Fruit fly (Drosophila melanogaster) whole organism, embryonic: ENCODE results near the gene cpb.

ENCODE experiments used
- Atf6 ChIP-seq: fragments of 200-800 bp; sonication (Bioruptor generic); IDR thresholded peaks from 2 replicates; pipeline ENCODE4 v1.3.6; 2022; ENCODE audit warnings: missing biosample characterization, missing genetic modification characterization
- B-H1 ChIP-seq: fragments of 200-800 bp; sonication (Bioruptor generic); IDR thresholded peaks from 3 replicates; pipeline ENCODE4 v1.3.6; 2022; ENCODE audit warnings: missing biosample characterization, missing genetic modification characterization
- Bgb ChIP-seq: fragments of 200-800 bp; sonication (Bioruptor generic); IDR thresholded peaks from 2 replicates; pipeline ENCODE4 v1.3.6; 2022; ENCODE audit warnings: missing biosample characterization, missing genetic modification characterization; ENCODE audit not compliant: partially characterized antibody
- CG11504 ChIP-seq: fragments of 200-800 bp; sonication (Bioruptor generic); optimal IDR thresholded peaks from 3 replicates; lab custom pipeline; 2019; ENCODE audit warnings: missing biosample characterization, mild to moderate bottlenecking, missing genetic modification characterization, moderate library complexity
- CG12744 ChIP-seq: fragments of 200-800 bp; sonication (Bioruptor generic); optimal IDR thresholded peaks from 2 replicates; lab custom pipeline; 2016; ENCODE audit warnings: missing biosample characterization, missing genetic modification characterization
- CG14710 ChIP-seq: fragments of 200-800 bp; sonication (Bioruptor generic); optimal IDR thresholded peaks from 3 replicates; lab custom pipeline; 2019; ENCODE audit warnings: missing biosample characterization, mild to moderate bottlenecking, missing genetic modification characterization, moderate library complexity
- CG14965 ChIP-seq: fragments of 200-800 bp; sonication (Bioruptor generic); optimal IDR thresholded peaks from 2 replicates; lab custom pipeline; 2016; ENCODE audit warnings: missing biosample characterization, missing genetic modification characterization, borderline replicate concordance
- CG15479 ChIP-seq: fragments of 200-800 bp; sonication (Bioruptor generic); optimal IDR thresholded peaks from 3 replicates; lab custom pipeline; 2019; ENCODE audit warnings: missing biosample characterization, mild to moderate bottlenecking, missing genetic modification characterization, moderate library complexity
- CG15696 ChIP-seq: fragments of 200-800 bp; sonication (Bioruptor generic); optimal IDR thresholded peaks from 2 replicates; lab custom pipeline; 2019; ENCODE audit warnings: missing biosample characterization, mild to moderate bottlenecking, missing genetic modification characterization, moderate library complexity
- CG16779 ChIP-seq: fragments of 200-800 bp; sonication (Bioruptor generic); IDR thresholded peaks from 2 replicates; pipeline ENCODE4 v1.3.6; 2022; ENCODE audit warnings: missing biosample characterization, missing genetic modification characterization
- CG2116 ChIP-seq: fragments of 200-800 bp; sonication (Bioruptor generic); optimal IDR thresholded peaks from 3 replicates; lab custom pipeline; 2018; ENCODE audit warnings: missing biosample characterization, mild to moderate bottlenecking, missing genetic modification characterization
- CG33557 ChIP-seq: fragments of 200-800 bp; sonication (Bioruptor generic); optimal IDR thresholded peaks from 2 replicates; lab custom pipeline; 2019; ENCODE audit warnings: missing biosample characterization, mild to moderate bottlenecking, missing genetic modification characterization, moderate library complexity
- CG3995 ChIP-seq: fragments of 200-800 bp; sonication (Bioruptor generic); optimal IDR thresholded peaks from 3 replicates; lab custom pipeline; 2016; ENCODE audit warnings: missing biosample characterization, missing genetic modification characterization
- CG4282 ChIP-seq: fragments of 200-800 bp; sonication (Bioruptor generic); optimal IDR thresholded peaks from 2 replicates; lab custom pipeline; 2016; ENCODE audit warnings: missing biosample characterization, missing genetic modification characterization
- CG6272 ChIP-seq: fragments of 200-800 bp; sonication (Bioruptor generic); IDR thresholded peaks from 2 replicates; pipeline ENCODE4 v1.3.6; 2022; ENCODE audit warnings: missing biosample characterization, missing genetic modification characterization
- CG6654 ChIP-seq: fragments of 200-800 bp; sonication (Bioruptor generic); optimal IDR thresholded peaks from 2 replicates; lab custom pipeline; 2017; ENCODE audit warnings: missing biosample characterization, mild to moderate bottlenecking, missing genetic modification characterization
- CG6683 ChIP-seq: fragments of 200-800 bp; sonication (Bioruptor generic); optimal IDR thresholded peaks from 2 replicates; lab custom pipeline; 2017; ENCODE audit warnings: missing biosample characterization, mild to moderate bottlenecking, missing genetic modification characterization, missing genetic modification reagents
- CG6765 ChIP-seq: fragments of 200-800 bp; sonication (Bioruptor generic); optimal IDR thresholded peaks from 3 replicates; lab custom pipeline; 2017; ENCODE audit warnings: missing biosample characterization, mild to moderate bottlenecking, missing genetic modification characterization
- CG7556 ChIP-seq: fragments of 200-800 bp; sonication (Bioruptor generic); optimal IDR thresholded peaks from 2 replicates; lab custom pipeline; 2017; ENCODE audit warnings: missing biosample characterization, mild to moderate bottlenecking, missing genetic modification characterization
- CG7745 ChIP-seq: fragments of 200-800 bp; sonication (Bioruptor generic); optimal IDR thresholded peaks from 2 replicates; lab custom pipeline; 2018; ENCODE audit warnings: missing biosample characterization, mild to moderate bottlenecking, missing genetic modification characterization, moderate library complexity
- CG8281 ChIP-seq: fragments of 200-800 bp; sonication (Bioruptor generic); optimal IDR thresholded peaks from 2 replicates; lab custom pipeline; 2018; ENCODE audit warnings: missing biosample characterization, mild to moderate bottlenecking, missing genetic modification characterization, moderate library complexity
- CG9932 ChIP-seq: fragments of 200-800 bp; sonication (Bioruptor generic); IDR thresholded peaks from 2 replicates; pipeline ENCODE4 v1.3.6; 2022; ENCODE audit warnings: missing biosample characterization, missing genetic modification characterization
- CTCF ChIP-seq: fragments of 200-800 bp; sonication (Bioruptor generic); optimal IDR thresholded peaks from 2 replicates; lab custom pipeline; 2017; ENCODE audit warnings: missing biosample characterization, mild to moderate bottlenecking, missing genetic modification characterization, moderate library complexity
- CrebB ChIP-seq: fragments of 200-800 bp; sonication (Bioruptor generic); optimal IDR thresholded peaks from 3 replicates; lab custom pipeline; 2018; ENCODE audit warnings: missing biosample characterization, mild to moderate bottlenecking, missing genetic modification characterization
- HmgD ChIP-seq: fragments of 200-800 bp; sonication (Bioruptor generic); optimal IDR thresholded peaks from 3 replicates; lab custom pipeline; 2016; ENCODE audit warnings: missing biosample characterization, missing genetic modification characterization
- Nf-YA ChIP-seq: fragments of 200-800 bp; sonication (Bioruptor generic); IDR thresholded peaks from 2 replicates; pipeline ENCODE4 v1.3.6; 2022; ENCODE audit warnings: missing biosample characterization, missing genetic modification characterization
- Sox100B ChIP-seq: fragments of 200-800 bp; sonication (Bioruptor generic); optimal IDR thresholded peaks from 3 replicates; lab custom pipeline; 2018; ENCODE audit warnings: missing biosample characterization, mild to moderate bottlenecking, missing genetic modification characterization
- Spps ChIP-seq: fragments of 200-800 bp; sonication (Bioruptor generic); optimal IDR thresholded peaks from 2 replicates; lab custom pipeline; 2018; ENCODE audit warnings: missing biosample characterization, mild to moderate bottlenecking, missing genetic modification characterization
- Ssrp ChIP-seq: fragments of 200-800 bp; sonication (Bioruptor generic); optimal IDR thresholded peaks from 2 replicates; lab custom pipeline; 2018; ENCODE audit warnings: missing biosample characterization, mild to moderate bottlenecking, missing genetic modification characterization, moderate library complexity
- Xbp1 ChIP-seq: fragments of 200-800 bp; sonication (Bioruptor generic); optimal IDR thresholded peaks from 3 replicates; lab custom pipeline; 2016; ENCODE audit warnings: missing biosample characterization, mild to moderate bottlenecking, missing genetic modification characterization
- ap ChIP-seq: fragments of 200-800 bp; sonication (Bioruptor generic); IDR thresholded peaks from 2 replicates; pipeline ENCODE4 v1.3.6; 2022; ENCODE audit warnings: missing biosample characterization, missing genetic modification characterization
- ato ChIP-seq: fragments of 200-800 bp; sonication (Bioruptor generic); IDR thresholded peaks from 2 replicates; pipeline ENCODE4 v1.3.6; 2022; ENCODE audit warnings: missing biosample characterization, missing genetic modification characterization; ENCODE audit not compliant: partially characterized antibody
- az2 ChIP-seq: fragments of 200-800 bp; sonication (Bioruptor generic); optimal IDR thresholded peaks from 3 replicates; lab custom pipeline; 2016; ENCODE audit warnings: missing biosample characterization, missing genetic modification characterization
- bab2 ChIP-seq: fragments of 200-800 bp; sonication (Bioruptor generic); optimal IDR thresholded peaks from 2 replicates; lab custom pipeline; 2016; ENCODE audit warnings: missing biosample characterization, missing genetic modification characterization
- br ChIP-seq: fragments of >200 bp; optimal IDR thresholded peaks from 2 replicates; lab custom pipeline; 2017
- chinmo ChIP-seq: fragments of 200-800 bp; sonication (Bioruptor generic); IDR thresholded peaks from 4 replicates; pipeline ENCODE4 v1.3.6; 2022; ENCODE audit warnings: missing biosample characterization, missing genetic modification characterization; ENCODE audit not compliant: partially characterized antibody
- chm ChIP-seq: fragments of 200-800 bp; sonication (Bioruptor generic); IDR thresholded peaks from 2 replicates; pipeline ENCODE4 v1.3.6; 2022; ENCODE audit warnings: missing biosample characterization, missing genetic modification characterization
- danr ChIP-seq: fragments of 200-800 bp; sonication (Bioruptor generic); IDR thresholded peaks from 2 replicates; pipeline ENCODE4 v1.3.6; 2022; ENCODE audit warnings: missing biosample characterization, missing genetic modification characterization
- ewg ChIP-seq: fragments of 200-800 bp; sonication (Bioruptor generic); optimal IDR thresholded peaks from 3 replicates; lab custom pipeline; 2017; ENCODE audit warnings: mild to moderate bottlenecking, missing biosample characterization, missing genetic modification reagents, missing genetic modification characterization
- grn ChIP-seq: fragments of 200-800 bp; sonication (Bioruptor generic); optimal IDR thresholded peaks from 3 replicates; lab custom pipeline; 2017; ENCODE audit warnings: missing biosample characterization, missing genetic modification characterization
- kay ChIP-seq: fragments of 200-800 bp; sonication (Bioruptor generic); optimal IDR thresholded peaks from 2 replicates; lab custom pipeline; 2016; ENCODE audit warnings: missing biosample characterization, missing genetic modification characterization
- nau ChIP-seq: fragments of 200-800 bp; sonication (Bioruptor generic); optimal IDR thresholded peaks from 3 replicates; lab custom pipeline; 2017; ENCODE audit warnings: missing biosample characterization, mild to moderate bottlenecking, missing genetic modification characterization, missing genetic modification reagents
- nmo ChIP-seq: fragments of 200-800 bp; sonication (Bioruptor generic); optimal IDR thresholded peaks from 2 replicates; lab custom pipeline; 2018; ENCODE audit warnings: missing biosample characterization, mild to moderate bottlenecking, missing genetic modification characterization, moderate library complexity
- onecut ChIP-seq: fragments of 200-800 bp; sonication (Bioruptor generic); IDR thresholded peaks from 2 replicates; pipeline ENCODE4 v1.3.6; 2022; ENCODE audit warnings: missing biosample characterization, missing genetic modification characterization
- peb ChIP-seq: fragments of 200-800 bp; sonication (Bioruptor generic); IDR thresholded peaks from 2 replicates; pipeline ENCODE4 v1.3.6; 2022; ENCODE audit warnings: missing biosample characterization, missing genetic modification characterization
- pros ChIP-seq: fragments of 200-800 bp; sonication (Bioruptor generic); optimal IDR thresholded peaks from 3 replicates; lab custom pipeline; 2019; ENCODE audit warnings: missing biosample characterization, mild to moderate bottlenecking, missing genetic modification characterization, moderate library complexity
- run ChIP-seq: fragments of 200-800 bp; sonication (Bioruptor generic); optimal IDR thresholded peaks from 3 replicates; lab custom pipeline; 2018; ENCODE audit warnings: missing biosample characterization, mild to moderate bottlenecking, missing genetic modification characterization
- salm ChIP-seq: fragments of 200-800 bp; sonication (Bioruptor generic); optimal IDR thresholded peaks from 2 replicates; lab custom pipeline; 2018; ENCODE audit warnings: missing biosample characterization, mild to moderate bottlenecking, missing genetic modification characterization
- sob ChIP-seq: fragments of 200-800 bp; sonication (Bioruptor generic); IDR thresholded peaks from 2 replicates; pipeline ENCODE4 v1.3.6; 2022; ENCODE audit warnings: missing biosample characterization, missing genetic modification characterization
- zf30C ChIP-seq: fragments of 200-800 bp; sonication (Bioruptor generic); optimal IDR thresholded peaks from 3 replicates; lab custom pipeline; 2018; ENCODE audit warnings: missing biosample characterization, mild to moderate bottlenecking, missing genetic modification characterization
- zfh1 ChIP-seq: fragments of 200-800 bp; sonication (Bioruptor generic); IDR thresholded peaks from 3 replicates; pipeline ENCODE4 v1.3.6; 2022; ENCODE audit warnings: missing biosample characterization, missing genetic modification characterization

cpb gene

dm6 chr2L:1723937-1724591 lies 19.4 kb downstream of the cpb start, which contains the start of gene Rim2 (continued):
- TF ChIP-seq B-H1 (GFP tag; lab: Robert Waterston, UW) (no peak), chm (GFP tag; lab: Robert Waterston, UW) (peak; percentile 68), sob (0 out of 2 replicates have a peak, but pooled peaks have one; percentile 26), peb (GFP tag; lab: Robert Waterston, UW) (no peak), CG4282 (GFP tag; lab: Kevin White, UChicago) (peak; percentile 2), Ssrp (tag; lab: Kevin White, UChicago) (no peak), bab2 (GFP tag; lab: Kevin White, UChicago) (no peak), run (no peak), CG9932 (GFP tag; lab: Robert Waterston, UW) (0 out of 2 replicates have a peak, but pooled peaks have one; percentile 25), CG6683 (GFP tag; lab: Kevin White, UChicago) (no peak), CG14710 (tag; lab: Kevin White, UChicago) (peak; percentile 45), CG8281 (no peak), CG33557 (no peak), CG15696 (tag; lab: Kevin White, UChicago) (no peak), Atf6 (GFP tag; lab: Robert Waterston, UW) (no peak), Bgb (GFP tag; lab: Robert Waterston, UW) (peak; percentile 43; the same call in 1 of the 2 replicates), CTCF (peak; percentile 58), CG12744 (no peak), nau (GFP tag; lab: Kevin White, UChicago) (no peak), ap (GFP tag; lab: Robert Waterston, UW) (no peak), ewg (no peak), Nf-YA (GFP tag; lab: Robert Waterston, UW) (no peak), chinmo (GFP tag; lab: Robert Waterston, UW) (peak; percentile 31; the same call in 1 of the 4 replicates), CG14965 (GFP tag; lab: Kevin White, UChicago) (no peak), CG7556 (GFP tag; lab: Kevin White, UChicago) (no peak), CG3995 (peak; percentile 28), ato (GFP tag; lab: Robert Waterston, UW) (peak; percentile 40; the same call in 1 of the 2 replicates), zf30C (GFP tag; lab: Kevin White, UChicago) (no peak), pros (GFP tag; lab: Kevin White, UChicago) (no peak), CG6654 (GFP tag; lab: Kevin White, UChicago) (no peak), onecut (GFP tag; lab: Robert Waterston, UW) (peak; percentile 20; the same call in 1 of the 2 replicates), br (lab: Kevin White, UChicago) (no peak), danr (GFP tag; lab: Robert Waterston, UW) (no peak), zfh1 (GFP tag; lab: Robert Waterston, UW) (no peak), CG11504 (tag; lab: Kevin White, UChicago) (peak; percentile 41), az2 (no peak), HmgD (GFP tag; lab: Kevin White, UChicago) (peak; percentile 60), Sox100B (no peak), CG2116 (peak; percentile 26), kay (GFP tag; lab: Kevin White, UChicago) (no peak), CG15479 (GFP tag; lab: Kevin White, UChicago) (no peak), CG16779 (no peak), grn (GFP tag; lab: Kevin White, UChicago) (peak; percentile 52), Xbp1 (GFP tag; lab: Kevin White, UChicago) (peak; percentile 24), nmo (GFP tag; lab: Kevin White, UChicago) (peak; percentile 54), CG7745 (tag; lab: Kevin White, UChicago) (no peak), salm (tag; lab: Kevin White, UChicago) (no peak), CrebB (tag; lab: Kevin White, UChicago) (peak; percentile 19), Spps (tag; lab: Kevin White, UChicago) (no peak), CG6765 (peak; percentile 10), CG6272 (GFP tag; lab: Robert Waterston, UW) (no peak)
